Worm (Caenorhabditis elegans) whole organism, late embryonic: ENCODE measurements around the gene nhr-193.

ENCODE experiments used
- C38D4.7 ChIP-seq: fragments of 200-800 bp; sonication (Bioruptor generic); optimal IDR thresholded peaks from 2 replicates; lab custom pipeline; 2018; ENCODE audit warnings: mild to moderate bottlenecking, missing genetic modification characterization, moderate library complexity, missing compliant biosample characterization
- ama-1 ChIP-seq: fragments of 150-350 bp; optimal IDR thresholded peaks from 2 replicates; lab custom pipeline; 2014
- ceh-34 ChIP-seq: sonication (generic microtip); optimal IDR thresholded peaks from 2 replicates; lab custom pipeline; 2016; ENCODE audit warnings: mild to moderate bottlenecking, missing genetic modification characterization, missing compliant biosample characterization
- elt-2 ChIP-seq: sonication (generic microtip); optimal IDR thresholded peaks from 2 replicates; lab custom pipeline; 2016; ENCODE audit warnings: missing genetic modification reagents, missing genetic modification characterization, missing compliant biosample characterization
- fkh-10 ChIP-seq: fragments of 150-350 bp; optimal IDR thresholded peaks from 2 replicates; lab custom pipeline; 2014; ENCODE audit warnings: missing biosample characterization, missing genetic modification reagents, missing genetic modification characterization
- pag-3 ChIP-seq: sonication (generic microtip); optimal IDR thresholded peaks from 2 replicates; lab custom pipeline; 2016; ENCODE audit warnings: missing compliant biosample characterization, missing genetic modification characterization, borderline replicate concordance
- pha-4 ChIP-seq: fragments of 150-350 bp; optimal IDR thresholded peaks from 2 replicates; lab custom pipeline; 2018; ENCODE audit warnings: missing biosample characterization, missing genetic modification reagents, missing genetic modification characterization
- sdc-2 ChIP-seq: sonication (generic microtip); optimal IDR thresholded peaks from 2 replicates; lab custom pipeline; 2016; ENCODE audit warnings: missing genotype, missing genetic modification characterization, missing compliant biosample characterization
- ttx-3 ChIP-seq: sonication (generic microtip); optimal IDR thresholded peaks from 2 replicates; lab custom pipeline; 2016; ENCODE audit warnings: missing genetic modification reagents, missing genetic modification characterization, missing compliant biosample characterization
- ztf-16 ChIP-seq: sonication (generic microtip); optimal IDR thresholded peaks from 2 replicates; lab custom pipeline; 2017; ENCODE audit warnings: missing genetic modification characterization, missing compliant biosample characterization

DNA sequence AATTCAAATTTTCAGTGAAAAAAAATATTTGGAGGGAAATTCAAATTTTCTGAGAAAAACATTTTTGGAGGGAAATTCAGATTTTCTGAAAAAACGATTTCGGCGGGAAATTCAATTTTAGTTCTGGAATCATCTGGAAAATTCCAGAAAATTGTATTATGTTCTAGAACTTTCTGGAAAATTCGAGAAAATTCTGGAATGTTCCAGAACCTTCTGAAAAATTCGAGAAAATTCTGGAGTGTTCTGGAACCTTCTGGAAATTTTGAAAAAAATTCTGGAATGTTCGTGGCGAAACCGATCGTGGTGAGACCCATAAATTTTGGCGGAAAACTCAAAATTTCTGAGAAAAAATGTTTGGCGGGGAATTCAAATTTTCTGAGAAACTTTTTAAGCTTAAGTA is 20.0 kb upstream of the nhr-193 start:
- TF ChIP-seq sdc-2 (tag; lab: Kevin White, UChicago), result no peak
- no peak for TF ChIP-seq ceh-34
- no peak for TF ChIP-seq elt-2 (tag; lab: Kevin White, UChicago)
- TF ChIP-seq pag-3 (tag; lab: Kevin White, UChicago), result no peak
- no peak for TF ChIP-seq fkh-10 (GFP tag; lab: Kevin White, UChicago)
- TF ChIP-seq ama-1, result no peak
- no peak for TF ChIP-seq pha-4 (tag; lab: Kevin White, UChicago)
- no peak for TF ChIP-seq ztf-16 (tag; lab: Kevin White, UChicago)
- TF ChIP-seq C38D4.7 (GFP tag; lab: Kevin White, UChicago), result no peak
- TF ChIP-seq ttx-3 (tag; lab: Kevin White, UChicago), result no peak
